Worm (Caenorhabditis elegans): Measurements from ENCODE around the gene Y40H7A.10.

- TF ChIP-seq ceh-16 (tag; optimal IDR thresholded peaks at IDR 0.05) (no peak), nhr-12 (tag; optimal IDR thresholded peaks at IDR 0.05) (no peak)
Measured at ce11 chrIV:15206649-15207048, 8.7 kb downstream of the Y40H7A.10 start.
